Worm (Caenorhabditis elegans) whole organism, L2 larva: ENCODE results near the gene cdr-2.

ENCODE experiments used
- aly-2 ChIP-seq: fragments of 150-350 bp; optimal IDR thresholded peaks from 2 replicates; lab custom pipeline; 2014; ENCODE audit warnings: missing biosample characterization, missing genetic modification characterization
- blmp-1 ChIP-seq: sonication (generic microtip); optimal IDR thresholded peaks from 2 replicates; lab custom pipeline; 2017; ENCODE audit warnings: missing genetic modification characterization, mild to moderate bottlenecking, missing compliant biosample characterization, antibody characterized with exemption, moderate library complexity; ENCODE audit not compliant: insufficient read depth
- ceh-82 ChIP-seq: fragments of 150-350 bp; optimal IDR thresholded peaks from 2 replicates; lab custom pipeline; 2014; ENCODE audit warnings: missing biosample characterization, missing genetic modification characterization
- lin-39 ChIP-seq: fragments of 150-350 bp; optimal IDR thresholded peaks from 2 replicates; lab custom pipeline; 2014; ENCODE audit warnings: missing biosample characterization, missing genetic modification reagents, missing genetic modification characterization
- lsy-2 ChIP-seq, 2 experiments: fragments of 150-350 bp in 1 of 2; sonication (generic microtip) in 1 of 2; optimal IDR thresholded peaks; 2 replicates each; lab custom pipeline; 2014 to 2017; ENCODE audit warnings: missing biosample characterization in 2 of 2, missing genetic modification characterization in 2 of 2
- mdl-1 ChIP-seq, 2 experiments: fragments of 150-350 bp in 1 of 2; sonication (generic microtip) in 1 of 2; optimal IDR thresholded peaks; 2 replicates each; lab custom pipeline; 2017; ENCODE audit warnings: missing biosample characterization in 2 of 2, missing genetic modification characterization in 2 of 2
- nhr-11 ChIP-seq: fragments of 150-350 bp; optimal IDR thresholded peaks from 2 replicates; lab custom pipeline; 2014; ENCODE audit warnings: missing biosample characterization, missing genetic modification characterization
- sma-3 ChIP-seq: sonication (generic microtip); optimal IDR thresholded peaks from 2 replicates; lab custom pipeline; 2016; ENCODE audit warnings: missing genetic modification reagents, missing genetic modification characterization, missing compliant biosample characterization
- snpc-4 ChIP-seq: fragments of 150-350 bp; optimal IDR thresholded peaks from 2 replicates; lab custom pipeline; 2014; ENCODE audit warnings: missing biosample characterization, missing genetic modification characterization
- unc-62 ChIP-seq: fragments of 150-350 bp; optimal IDR thresholded peaks from 2 replicates; lab custom pipeline; 2014; ENCODE audit warnings: missing biosample characterization, missing genetic modification reagents, missing genetic modification characterization
- ztf-11 ChIP-seq: sonication (generic microtip); optimal IDR thresholded peaks from 2 replicates; lab custom pipeline; 2017; ENCODE audit warnings: missing biosample characterization, missing genetic modification characterization

- TF ChIP-seq nhr-11 (tag; lab: Kevin White, UChicago) (no peak), unc-62 (GFP tag; lab: Kevin White, UChicago) (no peak), ceh-82 (tag; lab: Kevin White, UChicago) (no peak), mdl-1 (tag; optimal IDR thresholded peaks at IDR 0.05; lab: Kevin White, UChicago) (no peak), ztf-11 (tag; lab: Kevin White, UChicago) (no peak), lin-39 (tag; lab: Kevin White, UChicago) (no peak), aly-2 (tag; lab: Kevin White, UChicago) (no peak), blmp-1 (no peak), snpc-4 (tag; lab: Kevin White, UChicago) (no peak), lsy-2 (tag; optimal IDR thresholded peaks at IDR 0.05; lab: Kevin White, UChicago) (no peak), sma-3 (GFP tag; lab: Kevin White, UChicago) (no peak)
These were observed 5.3 kb upstream of the cdr-2 start, which contains the start of gene C54D10.4 for ce11 chrV:12420843-12421242.
